Fruit fly (Drosophila melanogaster): ENCODE results near the gene CG4036.

The CG4036 gene

dm6 chr2L:9774980-9775628, 15.6 kb upstream of the CG4036 start, which contains the start of the genes ppk11 and ppk16 (continued):
- TF ChIP-seq ham (GFP tag; IDR thresholded peaks at IDR 0.05) (no peak), CG5245 (GFP tag; optimal IDR thresholded peaks at IDR 0.05) (peak; percentile 24), CG15011 (GFP tag; optimal IDR thresholded peaks at IDR 0.05) (peak; percentile 23), CG17385 (GFP tag; optimal IDR thresholded peaks at IDR 0.05) (no peak), Sry-δ (GFP tag; optimal IDR thresholded peaks at IDR 0.05) (peak; percentile 3), CoRest (tag; optimal IDR thresholded peaks at IDR 0.05) (peak; percentile 1), CG7271 (tag; optimal IDR thresholded peaks at IDR 0.05) (no peak), CG2116 (GFP tag; optimal IDR thresholded peaks at IDR 0.05) (peak; percentile 14), CG14965 (GFP tag; optimal IDR thresholded peaks at IDR 0.05; ENCODE audit: borderline replicate concordance) (peak; percentile 25), CG16779 (GFP tag; IDR thresholded peaks at IDR 0.05) (no peak), B-H1 (GFP tag; IDR thresholded peaks at IDR 0.05) (no peak), CG8359 (GFP tag; optimal IDR thresholded peaks at IDR 0.05; ENCODE audit: borderline replicate concordance) (no peak), h (optimal IDR thresholded peaks at IDR 0.05) (no peak), CG15514 (GFP tag; optimal IDR thresholded peaks at IDR 0.05) (peak; percentile 38)

dm6 chr2L:9777927-9778326, 12.8 kb upstream of the CG4036 start:
- TF ChIP-seq Drgx (GFP tag; IDR thresholded peaks at IDR 0.05) (no peak), CG7745 (tag; optimal IDR thresholded peaks at IDR 0.05) (no peak), gt (GFP tag; IDR thresholded peaks at IDR 0.05) (no peak), wor (GFP tag; IDR thresholded peaks at IDR 0.05) (no peak), tap (tag; optimal IDR thresholded peaks at IDR 0.05) (no peak), MBD-R2 (GFP tag; IDR thresholded peaks at IDR 0.05) (no peak), CG12219 (GFP tag; optimal IDR thresholded peaks at IDR 0.05) (no peak), CG17186 (GFP tag; optimal IDR thresholded peaks at IDR 0.05) (no peak), fru (optimal IDR thresholded peaks at IDR 0.05) (no peak), vvl (GFP tag; IDR thresholded peaks at IDR 0.05) (no peak), Ravus (GFP tag; IDR thresholded peaks at IDR 0.05) (no peak)

dm6 chr2L:9778416-9778815, 12.3 kb upstream of the CG4036 start:
- no peak for TF ChIP-seq zen2 (GFP tag; IDR thresholded peaks at IDR 0.05; ENCODE audit: partially characterized antibody)
- TF ChIP-seq lbe (GFP tag; optimal IDR thresholded peaks at IDR 0.05) = no peak
- peak; percentile 60 for TF ChIP-seq Med (GFP tag)
- no peak for TF ChIP-seq Trl (optimal IDR thresholded peaks at IDR 0.05)
- TF ChIP-seq Trl (GFP tag; optimal IDR thresholded peaks at IDR 0.05) = no peak
- peak; percentile 62 for TF ChIP-seq sens (GFP tag)
- TF ChIP-seq crp (GFP tag; optimal IDR thresholded peaks at IDR 0.05) = no peak
- TF ChIP-seq hb (GFP tag; IDR thresholded peaks at IDR 0.05; ENCODE audit: partially characterized antibody) = no peak
- no peak for TF ChIP-seq Tbp (GFP tag; optimal IDR thresholded peaks at IDR 0.05)

dm6 chr2L:9779147-9779546, 11.5 kb upstream of the CG4036 start:
- TF ChIP-seq dan (GFP tag; IDR thresholded peaks at IDR 0.05) (no peak), CG9876 (GFP tag; optimal IDR thresholded peaks at IDR 0.05) (no peak), Med (GFP tag) (peak; percentile 87), al (GFP tag; IDR thresholded peaks at IDR 0.05) (peak; percentile 26; the same call in 1 of the 2 replicates), CG12236 (GFP tag; optimal IDR thresholded peaks at IDR 0.05) (no peak), CG1603 (tag; optimal IDR thresholded peaks at IDR 0.05) (peak; percentile 5), Doc2 (GFP tag; IDR thresholded peaks at IDR 0.05) (no peak), sd (tag; optimal IDR thresholded peaks at IDR 0.05) (peak; percentile 44), CG9437 (GFP tag; optimal IDR thresholded peaks at IDR 0.05) (peak; percentile 2), Xbp1 (GFP tag; optimal IDR thresholded peaks at IDR 0.05) (peak; percentile 29), run (tag; optimal IDR thresholded peaks at IDR 0.05) (no peak), prd (optimal IDR thresholded peaks at IDR 0.05) (no peak), prd (GFP tag; IDR thresholded peaks at IDR 0.05) (no peak), shn (GFP tag; optimal IDR thresholded peaks at IDR 0.05) (peak; percentile 29), CG7839 (tag; optimal IDR thresholded peaks at IDR 0.05) (peak; percentile 42), gt (GFP tag; IDR thresholded peaks at IDR 0.05) (no peak), az2 (GFP tag; optimal IDR thresholded peaks at IDR 0.05) (peak; percentile 5), Rfx (GFP tag; IDR thresholded peaks at IDR 0.05) (peak; percentile 52)

Measured in whole organism, embryonic.